Fruit fly (Drosophila melanogaster) ovary, adult (tissue): ENCODE measurements around the gene glec.

ENCODE experiments used
- CG17801 ChIP-seq: fragments of 200-800 bp; optimal IDR thresholded peaks from 2 replicates; lab custom pipeline; 2019; ENCODE audit warnings: missing biosample characterization, mild to moderate bottlenecking, missing genetic modification characterization, moderate library complexity; ENCODE audit not compliant: partially characterized antibody

glec gene

dm6 chr3R:21862868-21863267, 6.8 kb upstream of the glec start:
- TF ChIP-seq CG17801 (GFP tag; lab: Kevin White, UChicago) = no peak

- TF ChIP-seq CG17801 (GFP tag; lab: Kevin White, UChicago) = no peak
Observed at dm6 chr3R:21862137-21862850, 6.2 kb upstream of the glec start.

dm6 chr3R:21859509-21859908, 3.4 kb upstream of the glec start:
- TF ChIP-seq CG17801 (GFP tag; lab: Kevin White, UChicago) = no peak

- no peak for TF ChIP-seq CG17801 (GFP tag; lab: Kevin White, UChicago)
Observed at dm6 chr3R:21858290-21858875, 2.3 kb upstream of the glec start.

dm6 chr3R:21857509-21857908, 1.4 kb upstream of the glec start:
- TF ChIP-seq CG17801 (GFP tag; lab: Kevin White, UChicago) = no peak

dm6 chr3R:21856873-21857243, 792 bp upstream of the glec start:
- TF ChIP-seq CG17801 (GFP tag; lab: Kevin White, UChicago) = no peak

dm6 chr3R:21855469-21855826, 618 bp downstream of the glec start:
- TF ChIP-seq CG17801 (GFP tag; lab: Kevin White, UChicago) = no peak

- TF ChIP-seq CG17801 (GFP tag; lab: Kevin White, UChicago) = no peak
Observed at dm6 chr3R:21854574-21855468, 1.2 kb downstream of the glec start.

- TF ChIP-seq CG17801 (GFP tag; lab: Kevin White, UChicago) = peak; percentile 19
Observed at dm6 chr3R:21853618-21854573, 2.2 kb downstream of the glec start.

dm6 chr3R:21852579-21853233, 3.4 kb downstream of the glec start:
- TF ChIP-seq CG17801 (GFP tag; lab: Kevin White, UChicago) = peak; percentile 68

- TF ChIP-seq CG17801 (GFP tag; lab: Kevin White, UChicago) = no peak
Observed at dm6 chr3R:21851592-21852578, 4.2 kb downstream of the glec start.

dm6 chr3R:21849988-21850460, 6.0 kb downstream of the glec start:
- no peak for TF ChIP-seq CG17801 (GFP tag; lab: Kevin White, UChicago)

- peak; percentile 94 for TF ChIP-seq CG17801 (GFP tag; lab: Kevin White, UChicago)
Observed at dm6 chr3R:21848987-21849442, 7.1 kb downstream of the glec start.
